Fruit fly (Drosophila melanogaster) whole organism, embryonic: ENCODE results near the gene CG31904.

Experiments used
- Awh ChIP-seq: fragments of 200-800 bp; sonication (Bioruptor generic); IDR thresholded peaks from 2 replicates; pipeline ENCODE4, ENCODE4 v1.3.6; 2022; ENCODE audit warnings: missing biosample characterization, missing genetic modification characterization
- Blimp-1 ChIP-seq: fragments of 200-800 bp; sonication (Bioruptor generic); optimal IDR thresholded peaks from 3 replicates; lab custom pipeline; 2018; ENCODE audit warnings: missing biosample characterization, missing genetic modification characterization, mild to moderate bottlenecking, moderate library complexity, missing genetic modification reagents
- CG15696 ChIP-seq: fragments of 200-800 bp; sonication (Bioruptor generic); optimal IDR thresholded peaks from 2 replicates; lab custom pipeline; 2019; ENCODE audit warnings: missing biosample characterization, mild to moderate bottlenecking, missing genetic modification characterization, moderate library complexity
- CG17802 ChIP-seq: fragments of 200-800 bp; sonication (Bioruptor generic); optimal IDR thresholded peaks from 2 replicates; lab custom pipeline; 2018; ENCODE audit warnings: missing biosample characterization, mild to moderate bottlenecking, missing genetic modification characterization, moderate library complexity
- CG31388 ChIP-seq: fragments of 200-800 bp; sonication (Bioruptor generic); optimal IDR thresholded peaks from 2 replicates; lab custom pipeline; 2016; ENCODE audit warnings: missing biosample characterization, missing genetic modification characterization
- Rx ChIP-seq: fragments of 200-800 bp; sonication (Bioruptor generic); IDR thresholded peaks from 2 replicates; pipeline ENCODE4 v1.3.6; 2022; ENCODE audit warnings: missing biosample characterization, missing genetic modification characterization
- ems ChIP-seq: fragments of 200-800 bp; sonication (Bioruptor generic); optimal IDR thresholded peaks from 3 replicates; lab custom pipeline; 2016; ENCODE audit warnings: missing biosample characterization, missing genetic modification characterization
- gro ChIP-seq: fragments of 200-800 bp; sonication (Bioruptor generic); optimal IDR thresholded peaks from 2 replicates; lab custom pipeline; 2016; ENCODE audit warnings: missing biosample characterization, missing genetic modification characterization
- ranshi ChIP-seq: fragments of 200-800 bp; sonication (Bioruptor generic); IDR thresholded peaks from 2 replicates; pipeline ENCODE4 v1.3.6; 2022; ENCODE audit warnings: missing biosample characterization, missing genetic modification characterization
- so ChIP-seq: fragments of 200-800 bp; sonication (Bioruptor generic); IDR thresholded peaks from 3 replicates; pipeline ENCODE4 v1.3.6; 2022; ENCODE audit warnings: missing biosample characterization, missing genetic modification characterization

DNA sequence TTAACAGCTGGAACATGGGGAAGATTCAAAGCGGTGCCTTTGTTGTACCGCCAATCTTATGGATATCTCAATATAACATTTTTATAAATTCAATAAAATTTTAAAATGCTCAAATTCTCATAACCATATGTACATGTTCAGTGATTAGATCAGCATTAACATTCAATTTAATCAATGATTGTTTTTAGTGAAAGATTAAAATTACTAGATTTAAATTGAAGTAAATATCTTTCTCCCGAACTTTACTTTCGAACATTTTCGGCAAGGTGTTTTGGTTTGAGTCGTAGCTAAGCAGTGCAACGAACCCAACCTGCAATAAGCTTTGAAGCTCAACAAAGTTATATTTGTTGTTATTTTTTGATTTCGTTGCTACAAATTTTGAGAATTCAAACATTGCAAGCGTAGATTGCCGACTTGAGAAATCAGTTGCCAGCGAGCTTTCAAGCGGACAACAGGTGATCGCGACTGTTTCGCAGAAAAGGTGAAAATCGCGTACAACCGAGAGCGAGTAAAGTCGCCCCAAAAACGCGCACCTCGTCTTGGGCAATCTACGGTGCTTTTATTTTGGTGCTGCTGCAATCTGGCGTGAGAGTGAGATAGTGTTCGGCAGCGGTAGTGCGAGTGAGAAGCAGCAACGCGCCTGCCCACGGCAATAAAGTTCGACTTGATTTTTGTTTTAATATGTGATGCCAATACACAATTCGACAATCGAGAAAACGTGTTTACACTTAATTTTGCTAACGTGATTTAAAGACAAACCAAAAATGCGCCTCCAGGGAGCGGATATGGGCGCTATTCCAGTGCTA lies 36.0 kb downstream of the CG31904 start, which contains the start of gene Tep3:
- no peak for TF ChIP-seq CG15696 (tag; lab: Kevin White, UChicago)
- no peak for TF ChIP-seq CG31388
- TF ChIP-seq Rx (GFP tag; lab: Robert Waterston, UW): no peak
- peak; percentile 27 for TF ChIP-seq Blimp-1
- TF ChIP-seq CG17802: no peak
- no peak for TF ChIP-seq gro (GFP tag; lab: Kevin White, UChicago)
- no peak for TF ChIP-seq ranshi (GFP tag; lab: Robert Waterston, UW)
- 0 out of 3 replicates have a peak, but pooled peaks have one; percentile 9 for TF ChIP-seq so (GFP tag; lab: Robert Waterston, UW)
- TF ChIP-seq ems: no peak
- TF ChIP-seq Awh (GFP tag; lab: Robert Waterston, UW): 0 out of 2 replicates have a peak, but pooled peaks have one; percentile 29
